Fruit fly (Drosophila melanogaster) whole organism, adult: Measurements from ENCODE around the gene CG11696.

Experiments used
- CG12768 ChIP-seq: fragments of 200-800 bp; sonication (Bioruptor generic); optimal IDR thresholded peaks from 2 replicates; lab custom pipeline; 2017; ENCODE audit warnings: missing biosample characterization, missing genetic modification characterization, mild to moderate bottlenecking, moderate library complexity, missing genetic modification reagents
- CG33017 ChIP-seq: fragments of 200-800 bp; sonication (Bioruptor generic); optimal IDR thresholded peaks from 2 replicates; lab custom pipeline; 2018; ENCODE audit warnings: missing biosample characterization, mild to moderate bottlenecking, missing genetic modification characterization, moderate library complexity
- CG7101 ChIP-seq: fragments of 200-800 bp; sonication (Bioruptor generic); optimal IDR thresholded peaks from 2 replicates; lab custom pipeline; 2018; ENCODE audit warnings: missing biosample characterization, mild to moderate bottlenecking, missing genetic modification characterization, moderate library complexity
- Clk ChIP-seq: fragments of 200-800 bp; sonication (Bioruptor generic); optimal IDR thresholded peaks from 2 replicates; lab custom pipeline; 2017; ENCODE audit warnings: missing biosample characterization, missing genetic modification characterization
- Crg-1 ChIP-seq: fragments of 200-800 bp; sonication (Bioruptor generic); optimal IDR thresholded peaks from 2 replicates; lab custom pipeline; 2016; ENCODE audit warnings: missing biosample characterization, missing genetic modification characterization
- kay ChIP-seq: fragments of 200-800 bp; sonication (Bioruptor generic); peaks from one replicate; lab custom pipeline; 2016; ENCODE audit warnings: missing biosample characterization, missing genetic modification characterization, borderline replicate concordance
- pad ChIP-seq: fragments of 200-800 bp; sonication (Bioruptor generic); optimal IDR thresholded peaks from 3 replicates; lab custom pipeline; 2017; ENCODE audit warnings: missing biosample characterization, missing genetic modification characterization, mild to moderate bottlenecking, moderate library complexity, missing genetic modification reagents
- toe ChIP-seq: fragments of 200-800 bp; sonication (Bioruptor generic); optimal IDR thresholded peaks from 2 replicates; lab custom pipeline; 2016; ENCODE audit warnings: missing biosample characterization, missing genetic modification characterization

dm6 chrX:11550078-11550477 is 23.5 kb upstream of the CG11696 start:
- TF ChIP-seq kay (GFP tag; lab: Kevin White, UChicago) (no peak), toe (GFP tag; lab: Kevin White, UChicago) (no peak), Clk (GFP tag; lab: Kevin White, UChicago) (no peak), CG33017 (tag; lab: Kevin White, UChicago) (no peak), CG12768 (GFP tag; lab: Kevin White, UChicago) (no peak), Crg-1 (no peak), CG7101 (tag; lab: Kevin White, UChicago) (peak; percentile 73), pad (GFP tag; lab: Kevin White, UChicago) (no peak)
